Worm (Caenorhabditis elegans): ENCODE measurements around the gene C01B9.1.

DNA sequence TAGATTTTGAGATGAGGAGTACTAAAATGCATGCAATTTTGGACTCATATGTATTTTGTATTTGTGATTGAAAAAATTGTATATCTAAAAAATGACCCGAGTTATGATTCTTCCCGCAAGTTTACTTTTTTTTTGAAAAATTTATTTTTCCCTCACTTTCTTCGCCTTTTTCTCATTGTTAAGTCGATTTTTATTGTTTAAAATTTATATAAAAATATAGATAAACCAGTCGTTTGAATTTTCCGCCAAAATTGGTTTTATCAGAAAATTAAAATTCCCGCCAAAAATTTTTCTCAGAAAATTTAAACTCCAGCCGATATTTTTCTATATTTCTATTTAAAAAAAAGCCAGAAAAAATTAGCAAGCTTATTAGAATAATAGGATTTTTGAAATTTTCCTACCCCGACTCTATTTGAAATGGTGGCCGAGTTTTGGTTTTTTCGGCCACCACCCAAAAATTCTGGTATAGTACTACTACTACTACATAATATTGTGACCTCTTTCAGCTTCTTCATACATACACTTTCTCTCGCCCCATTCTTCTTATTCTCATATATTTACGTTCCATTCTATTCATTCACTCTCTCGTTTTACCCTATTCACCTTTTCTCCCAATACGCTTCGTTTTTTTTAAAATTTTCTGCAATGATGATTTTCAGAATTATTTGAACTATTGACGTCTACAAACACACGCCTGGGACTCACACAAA lies 20.4 kb downstream of the C01B9.1 start, which contains the start of gene ZK131.11:
- TF ChIP-seq ztf-23 (GFP tag; IDR thresholded peaks at IDR 0.05) (no peak), flt-1 (GFP tag; IDR thresholded peaks at IDR 0.05) (no peak), ztf-29 (GFP tag; IDR thresholded peaks at IDR 0.05) (no peak), med-1 (GFP tag; optimal IDR thresholded peaks at IDR 0.05; ENCODE audit: insufficient read depth) (no peak), klf-2 (GFP tag; conservative IDR thresholded peaks at IDR 0.05) (no peak), cog-1 (tag; optimal IDR thresholded peaks at IDR 0.05) (no peak)

All from whole organism, midembryonic.